Fruit fly (Drosophila melanogaster): ENCODE results near the gene CG32856.

The CG32856 gene

DNA sequence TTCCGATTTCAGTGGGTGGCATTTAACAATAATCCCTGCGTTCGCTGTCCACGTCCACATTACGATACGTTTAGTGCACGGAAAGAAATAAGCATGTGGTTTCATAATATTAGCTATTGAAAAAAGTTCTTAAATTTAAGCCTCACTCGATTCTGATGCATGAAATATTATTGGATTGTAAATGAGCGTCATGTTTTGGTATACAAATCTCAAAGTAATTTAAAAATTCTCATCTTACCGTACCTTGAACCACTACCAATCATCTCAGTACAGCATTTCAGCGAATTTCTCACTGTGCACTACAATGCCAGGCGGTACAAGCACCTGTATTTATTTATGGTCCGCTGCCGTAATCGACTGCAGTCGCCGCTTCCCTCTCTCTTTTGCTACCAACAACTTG lies 9.1 kb upstream of the CG32856 start (continued):
- TF ChIP-seq org-1 (GFP tag; optimal IDR thresholded peaks at IDR 0.05) (peak; percentile 80), Bdp1 (GFP tag; optimal IDR thresholded peaks at IDR 0.05) (peak; percentile 45), CG11723 (GFP tag; optimal IDR thresholded peaks at IDR 0.05) (peak; percentile 59), CG9609 (GFP tag; optimal IDR thresholded peaks at IDR 0.05) (peak; percentile 83), zfh2 (GFP tag; optimal IDR thresholded peaks at IDR 0.05) (peak; percentile 63), corto (GFP tag; optimal IDR thresholded peaks at IDR 0.05) (peak; percentile 51), crol (GFP tag; IDR thresholded peaks at IDR 0.05) (no peak), CG30020 (tag; optimal IDR thresholded peaks at IDR 0.05) (no peak), dati (GFP tag; IDR thresholded peaks at IDR 0.05) (no peak), CG8924 (tag; optimal IDR thresholded peaks at IDR 0.05) (peak; percentile 82), CG5245 (GFP tag; optimal IDR thresholded peaks at IDR 0.05) (peak; percentile 76), CG6654 (GFP tag; optimal IDR thresholded peaks at IDR 0.05) (peak; percentile 38), Oli (tag; optimal IDR thresholded peaks at IDR 0.05) (peak; percentile 88), ems (GFP tag; optimal IDR thresholded peaks at IDR 0.05) (peak; percentile 47), Jarid2 (GFP tag; optimal IDR thresholded peaks at IDR 0.05) (no peak), ken (GFP tag; IDR thresholded peaks at IDR 0.05) (no peak), unpg (GFP tag; optimal IDR thresholded peaks at IDR 0.05) (peak; percentile 90), oc (tag; optimal IDR thresholded peaks at IDR 0.05) (peak; percentile 50), CG14710 (tag; optimal IDR thresholded peaks at IDR 0.05) (peak; percentile 55), CG32767 (GFP tag; IDR thresholded peaks at IDR 0.05) (no peak), CG12236 (GFP tag; optimal IDR thresholded peaks at IDR 0.05) (peak; percentile 48), repo (GFP tag; optimal IDR thresholded peaks at IDR 0.05) (peak; percentile 82), MBD-R2 (GFP tag; IDR thresholded peaks at IDR 0.05) (no peak), CG8281 (tag; optimal IDR thresholded peaks at IDR 0.05) (peak; percentile 60), CG18476 (GFP tag; optimal IDR thresholded peaks at IDR 0.05) (peak; percentile 59), gsb (GFP tag; IDR thresholded peaks at IDR 0.05) (no peak), Poxn (GFP tag; IDR thresholded peaks at IDR 0.05) (no peak), CG17186 (GFP tag; optimal IDR thresholded peaks at IDR 0.05) (peak; percentile 7), CG18262 (tag; optimal IDR thresholded peaks at IDR 0.05) (peak; percentile 86), CG33213 (GFP tag; optimal IDR thresholded peaks at IDR 0.05) (peak; percentile 73), Trl (optimal IDR thresholded peaks at IDR 0.05) (no peak), Trl (GFP tag; optimal IDR thresholded peaks at IDR 0.05) (peak; percentile 6), jing (GFP tag; optimal IDR thresholded peaks at IDR 0.05) (peak; percentile 65), Sox100B (GFP tag; optimal IDR thresholded peaks at IDR 0.05) (peak; percentile 82), lbe (GFP tag; optimal IDR thresholded peaks at IDR 0.05) (peak; percentile 14), CG10267 (tag; optimal IDR thresholded peaks at IDR 0.05) (peak; percentile 70), Sin3A (optimal IDR thresholded peaks at IDR 0.05) (no peak), CG17359 (tag; optimal IDR thresholded peaks at IDR 0.05) (peak; percentile 89), Dbx (GFP tag; IDR thresholded peaks at IDR 0.05) (no peak), CG7987 (GFP tag; optimal IDR thresholded peaks at IDR 0.05) (no peak), Sry-β (GFP tag; optimal IDR thresholded peaks at IDR 0.05) (no peak), CG1024 (GFP tag; IDR thresholded peaks at IDR 0.05) (no peak), CG10959 (GFP tag; IDR thresholded peaks at IDR 0.05) (no peak), CG6272 (GFP tag; IDR thresholded peaks at IDR 0.05) (peak; percentile 73), dpn (GFP tag; optimal IDR thresholded peaks at IDR 0.05) (peak; percentile 80 to 81), sna (GFP tag; IDR thresholded peaks at IDR 0.05; ENCODE audit: partially characterized antibody) (no peak), mam (GFP tag; optimal IDR thresholded peaks at IDR 0.05) (peak; percentile 77), CG33557 (GFP tag; optimal IDR thresholded peaks at IDR 0.05) (peak; percentile 20), ac (GFP tag; optimal IDR thresholded peaks at IDR 0.05) (peak; percentile 38), vfl (GFP tag; optimal IDR thresholded peaks at IDR 0.05) (peak; percentile 32), CG6765 (GFP tag; optimal IDR thresholded peaks at IDR 0.05) (peak; percentile 50), Xrp1 (GFP tag; IDR thresholded peaks at IDR 0.05) (no peak)

Data from whole organism, embryonic.